Fruit fly (Drosophila melanogaster): ENCODE data around the gene CG3246.

The CG3246 gene

DNA sequence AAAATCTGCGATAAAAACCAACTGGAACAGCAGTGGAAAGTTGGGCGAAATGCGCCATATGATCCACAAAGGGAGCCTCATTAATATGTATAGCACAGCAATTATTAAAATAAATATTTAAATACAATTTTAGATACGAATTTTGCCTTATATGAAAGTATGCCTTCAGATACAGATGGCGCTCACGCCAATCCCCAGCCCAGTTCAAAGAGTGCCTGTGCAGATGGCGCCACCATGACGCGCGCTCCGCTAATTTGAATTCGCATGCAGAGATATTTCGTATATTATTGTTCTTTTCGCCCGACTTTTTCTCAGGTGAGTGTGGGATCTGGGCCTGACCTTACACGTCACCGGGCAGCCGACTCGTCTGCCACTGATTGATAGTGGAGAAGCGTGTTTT lies 10.5 kb upstream of the CG3246 start, which contains the start of gene Pgant4 (continued):
- TF ChIP-seq CG4424 (GFP tag; optimal IDR thresholded peaks at IDR 0.05) (peak; percentile 56), H2.0 (GFP tag; IDR thresholded peaks at IDR 0.05) (peak; percentile 36), Hr51 (GFP tag; optimal IDR thresholded peaks at IDR 0.05) (no peak), Scr (GFP tag; IDR thresholded peaks at IDR 0.05; ENCODE audit: partially characterized antibody) (no peak), vnd (GFP tag; IDR thresholded peaks at IDR 0.05; ENCODE audit: partially characterized antibody) (no peak), Doc2 (GFP tag; IDR thresholded peaks at IDR 0.05) (no peak), NfI (GFP tag; optimal IDR thresholded peaks at IDR 0.05) (peak; percentile 75), CG33213 (GFP tag; optimal IDR thresholded peaks at IDR 0.05) (peak; percentile 35), fu2 (GFP tag; optimal IDR thresholded peaks at IDR 0.05) (no peak), CG10366 (GFP tag; IDR thresholded peaks at IDR 0.05) (peak; percentile 61), p53 (GFP tag; optimal IDR thresholded peaks at IDR 0.05) (no peak), cg (GFP tag; optimal IDR thresholded peaks at IDR 0.05) (no peak), TFAM (GFP tag; optimal IDR thresholded peaks at IDR 0.05) (no peak), Optix (GFP tag; IDR thresholded peaks at IDR 0.05) (peak; percentile 68), Bdp1 (GFP tag; optimal IDR thresholded peaks at IDR 0.05) (no peak), sens (GFP tag) (peak; percentile 72), rib (GFP tag; IDR thresholded peaks at IDR 0.05) (no peak), E2f2 (GFP tag; IDR thresholded peaks at IDR 0.05) (peak; percentile 99), CG7928 (GFP tag; optimal IDR thresholded peaks at IDR 0.05) (no peak), gfzf (GFP tag; optimal IDR thresholded peaks at IDR 0.05) (no peak), CG12155 (GFP tag; optimal IDR thresholded peaks at IDR 0.05) (peak; percentile 41), CG4404 (GFP tag; IDR thresholded peaks at IDR 0.05) (no peak), CG5953 (GFP tag; IDR thresholded peaks at IDR 0.05) (no peak), CG1233 (GFP tag; optimal IDR thresholded peaks at IDR 0.05) (peak; percentile 47), slou (GFP tag; optimal IDR thresholded peaks at IDR 0.05) (peak; percentile 23), CG15073 (GFP tag; optimal IDR thresholded peaks at IDR 0.05) (no peak), pan (optimal IDR thresholded peaks at IDR 0.05) (no peak), pan (GFP tag; optimal IDR thresholded peaks at IDR 0.05 in 1 of 2, IDR thresholded peaks at IDR 0.05 in 1 of 2) (peak in 1 of 2 experiments; percentile 76), CrebB (tag; optimal IDR thresholded peaks at IDR 0.05) (no peak), CG15269 (tag; optimal IDR thresholded peaks at IDR 0.05) (no peak), CG3281 (GFP tag; optimal IDR thresholded peaks at IDR 0.05) (no peak), NC2β (GFP tag; optimal IDR thresholded peaks at IDR 0.05) (peak; percentile 9), twi (tag; optimal IDR thresholded peaks at IDR 0.05) (peak; percentile 31), gce (GFP tag; IDR thresholded peaks at IDR 0.05) (no peak; the same call in 2 of the 3 replicates), az2 (GFP tag; optimal IDR thresholded peaks at IDR 0.05) (peak; percentile 71), CG30020 (tag; optimal IDR thresholded peaks at IDR 0.05) (no peak), CG14014 (GFP tag; IDR thresholded peaks at IDR 0.05) (peak; percentile 54; the same call in 1 of the 2 replicates), PHDP (tag; optimal IDR thresholded peaks at IDR 0.05) (no peak), wek (GFP tag; optimal IDR thresholded peaks at IDR 0.05) (peak; percentile 18), CG2116 (GFP tag; optimal IDR thresholded peaks at IDR 0.05) (peak; percentile 15), Vsx1 (GFP tag; optimal IDR thresholded peaks at IDR 0.05) (no peak), CG18764 (GFP tag; optimal IDR thresholded peaks at IDR 0.05) (peak; percentile 17), Dfd (GFP tag; optimal IDR thresholded peaks at IDR 0.05) (no peak), pros (GFP tag; optimal IDR thresholded peaks at IDR 0.05) (no peak), Xbp1 (GFP tag; optimal IDR thresholded peaks at IDR 0.05) (peak; percentile 80), CG13424 (tag; optimal IDR thresholded peaks at IDR 0.05) (no peak), ham (GFP tag; IDR thresholded peaks at IDR 0.05) (no peak), ATbp (GFP tag; optimal IDR thresholded peaks at IDR 0.05) (no peak), CG3065 (GFP tag; optimal IDR thresholded peaks at IDR 0.05) (no peak), chif (GFP tag; optimal IDR thresholded peaks at IDR 0.05) (peak; percentile 1 to 48), Tbp (GFP tag; optimal IDR thresholded peaks at IDR 0.05) (no peak), CG6272 (GFP tag; IDR thresholded peaks at IDR 0.05) (no peak)
